Worm (Caenorhabditis elegans): ENCODE measurements around the gene dpl-1.

- no peak for TF ChIP-seq skn-1 (tag; optimal IDR thresholded peaks at IDR 0.05)
- TF ChIP-seq nhr-77 (tag; optimal IDR thresholded peaks at IDR 0.05): no peak
These were observed 20.9 kb downstream of the dpl-1 start for ce11 chrII:9190513-9191099.
